Worm (Caenorhabditis elegans) whole organism, young adult: Measurements from ENCODE around the gene let-99.
A peak's percentile ranks its signal among the peaks of the same experiment; 100 is the strongest.

Experiments
- B0019.2 ChIP-seq: fragments of 200-800 bp; sonication (Bioruptor generic); conservative IDR thresholded peaks from 2 replicates; pipeline ENCODE4 v1.3.6; 2022; ENCODE audit warnings: missing genetic modification reagents, missing genetic modification characterization, missing compliant biosample characterization
- D2030.7 ChIP-seq: fragments of 200-800 bp; sonication (Bioruptor generic); IDR thresholded peaks from 2 replicates; pipeline ENCODE4 v1.3.6; 2022; ENCODE audit warnings: missing genetic modification reagents, missing genetic modification characterization, missing compliant biosample characterization
- F10E7.11 ChIP-seq: sonication (generic microtip); optimal IDR thresholded peaks from 2 replicates; lab custom pipeline; 2017; ENCODE audit warnings: mild to moderate bottlenecking, missing genetic modification characterization, moderate library complexity, missing compliant biosample characterization
- F23B12.7 ChIP-seq: sonication (generic microtip); optimal IDR thresholded peaks from 2 replicates; lab custom pipeline; 2017; ENCODE audit warnings: missing genetic modification characterization, mild to moderate bottlenecking, missing compliant biosample characterization, antibody characterized with exemption, moderate library complexity; ENCODE audit not compliant: insufficient read depth
- F33H1.4 ChIP-seq: fragments of 200-800 bp; sonication (Bioruptor generic); IDR thresholded peaks from 2 replicates; pipeline ENCODE4 v1.3.6; 2022; ENCODE audit warnings: missing genetic modification reagents, missing genetic modification characterization, missing compliant biosample characterization
- K11D2.4 ChIP-seq: fragments of 200-800 bp; sonication (Bioruptor generic); IDR thresholded peaks from 2 replicates; pipeline ENCODE4 v1.3.6; 2022; ENCODE audit warnings: missing genetic modification reagents, missing genetic modification characterization, missing compliant biosample characterization
- Y56A3A.18 ChIP-seq: fragments of 200-800 bp; sonication (Bioruptor generic); IDR thresholded peaks from 2 replicates; pipeline ENCODE4 v1.3.6; 2022; ENCODE audit warnings: missing genetic modification reagents, missing genetic modification characterization, missing compliant biosample characterization
- ZK185.1 ChIP-seq: sonication (generic microtip); optimal IDR thresholded peaks from 2 replicates; lab custom pipeline; 2016; ENCODE audit warnings: mild to moderate bottlenecking, missing genetic modification characterization, missing compliant biosample characterization; ENCODE audit not compliant: poor library complexity, severe bottlenecking
- aptf-3 ChIP-seq: fragments of 200-800 bp; sonication (Bioruptor generic); IDR thresholded peaks from 2 replicates; pipeline ENCODE4 v1.3.6; 2022; ENCODE audit warnings: missing genetic modification characterization, missing compliant biosample characterization
- atf-7 ChIP-seq: sonication (generic microtip); optimal IDR thresholded peaks from 2 replicates; lab custom pipeline; 2017; ENCODE audit warnings: mild to moderate bottlenecking, missing genetic modification characterization, missing compliant biosample characterization
- attf-3 ChIP-seq: fragments of 200-800 bp; sonication (Bioruptor generic); conservative IDR thresholded peaks from 2 replicates; pipeline ENCODE4 v1.3.6; 2022; ENCODE audit warnings: missing genetic modification reagents, missing genetic modification characterization, missing compliant biosample characterization
- attf-5 ChIP-seq: fragments of 200-800 bp; sonication (Bioruptor generic); optimal IDR thresholded peaks from 2 replicates; lab custom pipeline; 2018; ENCODE audit warnings: mild to moderate bottlenecking, missing genetic modification characterization, missing compliant biosample characterization
- cebp-1 ChIP-seq, 2 experiments: fragments of 200-800 bp in 1 of 2; sonication (Bioruptor generic) in 1 of 2; sonication (generic microtip) in 1 of 2; IDR thresholded peaks in 1 of 2; optimal IDR thresholded peaks in 1 of 2; 2 replicates each; pipeline versions ENCODE4 v1.3.6 to Lab custom; 2017 to 2022; ENCODE audit warnings: missing compliant biosample characterization in 2 of 2, missing genetic modification characterization in 2 of 2, mild to moderate bottlenecking in 1 of 2, missing genetic modification reagents in 1 of 2, moderate library complexity in 1 of 2
- ceh-40 ChIP-seq: fragments of 200-800 bp; sonication (Bioruptor generic); IDR thresholded peaks from 2 replicates; pipeline ENCODE4 v1.3.6; 2022; ENCODE audit warnings: missing genetic modification characterization, missing compliant biosample characterization
- ceh-91 ChIP-seq: fragments of 200-800 bp; sonication (Bioruptor generic); IDR thresholded peaks from 2 replicates; pipeline ENCODE4 v1.3.6; 2022; ENCODE audit warnings: missing genetic modification reagents, missing genetic modification characterization, missing compliant biosample characterization
- chd-7 ChIP-seq: sonication (generic microtip); optimal IDR thresholded peaks from 2 replicates; lab custom pipeline; 2016; ENCODE audit warnings: mild to moderate bottlenecking, missing genetic modification characterization, moderate library complexity, missing compliant biosample characterization
- ets-4 ChIP-seq: fragments of 200-800 bp; sonication (Bioruptor generic); optimal IDR thresholded peaks from 2 replicates; lab custom pipeline; 2018; ENCODE audit warnings: mild to moderate bottlenecking, missing genetic modification characterization, missing compliant biosample characterization
- hmg-1.2 ChIP-seq: fragments of 200-800 bp; sonication (Bioruptor generic); IDR thresholded peaks from 2 replicates; pipeline ENCODE4 v1.3.6; 2022; ENCODE audit warnings: missing genetic modification reagents, missing genetic modification characterization, missing compliant biosample characterization
- lin-26 ChIP-seq: fragments of 200-800 bp; sonication (Bioruptor generic); IDR thresholded peaks from 2 replicates; pipeline ENCODE4 v1.3.6; 2022; ENCODE audit warnings: missing genetic modification reagents, missing genetic modification characterization, missing compliant biosample characterization
- lsl-1 ChIP-seq: fragments of 200-800 bp; sonication (Bioruptor generic); optimal IDR thresholded peaks from 2 replicates; lab custom pipeline; 2018; ENCODE audit warnings: mild to moderate bottlenecking, missing genetic modification characterization, moderate library complexity, missing compliant biosample characterization
- madf-10 ChIP-seq: sonication (generic microtip); optimal IDR thresholded peaks from 2 replicates; lab custom pipeline; 2016; ENCODE audit warnings: mild to moderate bottlenecking, missing genetic modification characterization, missing compliant biosample characterization
- mcd-1 ChIP-seq: fragments of 200-800 bp; sonication (Bioruptor generic); IDR thresholded peaks from 2 replicates; pipeline ENCODE4 v1.3.6; 2022; ENCODE audit warnings: missing genetic modification reagents, missing genetic modification characterization, missing compliant biosample characterization
- mxl-1 ChIP-seq: sonication (generic microtip); optimal IDR thresholded peaks from 2 replicates; lab custom pipeline; 2016; ENCODE audit warnings: missing genetic modification characterization, missing compliant biosample characterization
- nfyb-1 ChIP-seq: fragments of 200-800 bp; sonication (Bioruptor generic); IDR thresholded peaks from 2 replicates; pipeline ENCODE4 v1.3.6; 2022; ENCODE audit warnings: missing genetic modification reagents, missing genetic modification characterization, missing compliant biosample characterization
- nhr-80 ChIP-seq: sonication (generic microtip); optimal IDR thresholded peaks from 2 replicates; lab custom pipeline; 2016; ENCODE audit warnings: missing genetic modification characterization, missing compliant biosample characterization
- nhr-90 ChIP-seq: sonication (generic microtip); optimal IDR thresholded peaks from 2 replicates; lab custom pipeline; 2016; ENCODE audit warnings: missing genotype, mild to moderate bottlenecking, missing genetic modification characterization, missing compliant biosample characterization
- rpc-1 ChIP-seq, 2 experiments: fragments of 150-350 bp in 1 of 2; sonication (generic microtip) in 1 of 2; optimal IDR thresholded peaks; 2 replicates each; lab custom pipeline; 2014 to 2018; ENCODE audit warnings: missing biosample characterization in 1 of 2, missing genetic modification characterization in 1 of 2, missing genetic modification reagents in 1 of 2, missing genotype in 1 of 2
- snpc-1.1 ChIP-seq: sonication (generic microtip); optimal IDR thresholded peaks from 2 replicates; lab custom pipeline; 2017; ENCODE audit warnings: missing genetic modification characterization, mild to moderate bottlenecking, missing compliant biosample characterization, antibody characterized with exemption, moderate library complexity, missing genotype, missing genetic modification reagents; ENCODE audit not compliant: insufficient read depth
- snpc-3.4 ChIP-seq: sonication (generic microtip); optimal IDR thresholded peaks from 2 replicates; lab custom pipeline; 2017; ENCODE audit warnings: missing genetic modification characterization, mild to moderate bottlenecking, missing compliant biosample characterization, antibody characterized with exemption, moderate library complexity, missing genotype, missing genetic modification reagents
- somi-1 ChIP-seq: fragments of 200-800 bp; sonication (Bioruptor generic); optimal IDR thresholded peaks from 2 replicates; lab custom pipeline; 2018; ENCODE audit warnings: mild to moderate bottlenecking, missing genetic modification characterization, missing compliant biosample characterization
- sptf-2 ChIP-seq: fragments of 200-800 bp; sonication (Bioruptor generic); optimal IDR thresholded peaks from 2 replicates; lab custom pipeline; 2018; ENCODE audit warnings: mild to moderate bottlenecking, missing genetic modification characterization, missing compliant biosample characterization
- unc-62 ChIP-seq: fragments of 150-350 bp; optimal IDR thresholded peaks from 2 replicates; lab custom pipeline; 2014; ENCODE audit warnings: missing biosample characterization, missing genetic modification reagents, missing genetic modification characterization
- zfh-2 ChIP-seq: fragments of 200-800 bp; sonication (Bioruptor generic); conservative IDR thresholded peaks from 2 replicates; pipeline ENCODE4 v1.3.6; 2022; ENCODE audit warnings: missing genetic modification reagents, missing genetic modification characterization, missing compliant biosample characterization
- ztf-25 ChIP-seq: fragments of 200-800 bp; sonication (Bioruptor generic); IDR thresholded peaks from 2 replicates; pipeline ENCODE4 v1.3.6; 2022; ENCODE audit warnings: missing genetic modification reagents, missing genetic modification characterization, missing compliant biosample characterization

let-99 gene

DNA sequence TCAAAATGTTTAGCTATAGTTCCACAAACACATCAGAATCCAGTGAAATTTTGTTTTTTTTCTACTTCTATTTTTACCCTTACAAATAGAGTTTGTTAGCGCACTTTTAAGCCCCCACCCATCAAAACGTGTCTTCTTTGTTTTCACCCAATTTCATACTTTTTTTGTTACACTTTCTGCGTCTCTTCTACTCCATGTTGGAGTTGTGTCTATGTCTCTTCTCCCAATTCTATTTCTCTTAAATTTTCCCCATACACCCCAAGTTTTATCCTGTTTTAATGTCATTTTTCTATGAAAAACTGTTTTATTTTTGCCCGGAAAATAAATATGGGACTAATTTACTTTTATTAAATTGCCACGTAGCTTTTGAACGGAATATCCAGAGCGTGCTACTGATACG is 22.2 kb upstream of the let-99 start:
- TF ChIP-seq nfyb-1 (GFP tag; lab: Robert Waterston, UW) (no peak), hmg-1.2 (GFP tag; lab: Robert Waterston, UW) (peak; percentile 64; the same call in 1 of the 2 replicates), B0019.2 (GFP tag; lab: Robert Waterston, UW) (no peak), zfh-2 (GFP tag; lab: Robert Waterston, UW) (no peak), ceh-40 (GFP tag; lab: Robert Waterston, UW) (no peak), ets-4 (GFP tag; lab: Kevin White, UChicago) (no peak), attf-3 (no peak), K11D2.4 (GFP tag; lab: Robert Waterston, UW) (no peak)

DNA sequence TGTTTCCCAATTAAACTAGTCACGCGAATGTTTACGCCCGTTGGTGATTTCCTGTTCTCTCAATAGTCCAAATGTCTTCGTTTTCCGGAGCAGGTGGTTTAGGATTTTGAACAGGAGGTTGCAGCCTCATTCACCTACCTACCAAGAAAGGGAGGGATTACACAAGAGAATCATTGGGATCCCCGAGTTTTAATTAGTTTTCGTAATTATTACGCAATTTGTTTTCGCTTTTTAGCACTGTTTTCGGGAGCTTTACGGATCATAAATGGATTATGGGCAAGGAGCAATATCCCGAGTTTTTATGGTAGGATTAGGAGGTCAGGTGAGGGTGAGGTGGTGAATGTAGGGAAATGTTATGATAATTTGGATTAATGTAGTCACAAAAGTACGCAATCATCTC is 21.7 kb upstream of the let-99 start:
- TF ChIP-seq nhr-90 (no peak), attf-5 (no peak), chd-7 (tag; lab: Kevin White, UChicago) (no peak), lsl-1 (no peak), madf-10 (tag; lab: Kevin White, UChicago) (no peak), ZK185.1 (tag; lab: Kevin White, UChicago) (no peak), somi-1 (GFP tag; lab: Kevin White, UChicago) (no peak), nhr-80 (no peak)

DNA sequence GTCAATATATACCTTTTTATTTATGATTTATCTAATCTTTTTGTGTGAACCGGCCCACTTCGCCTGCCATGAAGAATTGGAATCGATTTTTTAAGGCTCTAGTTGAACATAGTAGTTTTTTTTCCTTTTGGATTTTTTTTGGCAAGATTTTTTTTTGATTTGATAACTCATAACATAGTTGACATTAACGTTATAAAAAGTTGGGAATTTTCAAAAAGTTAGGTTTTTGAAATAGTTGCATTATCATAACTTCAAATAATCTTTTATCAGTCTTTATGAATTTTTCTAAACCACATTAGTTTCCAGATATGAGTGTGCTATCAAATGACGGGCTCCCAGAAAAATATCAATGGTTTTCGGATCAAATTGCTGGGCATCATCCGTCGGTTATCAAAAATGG is 19.8 kb upstream of the let-99 start, which contains the start of gene ipmk-1:
ipmk-1 (plus strand) TSS at position 301 of the 400 bp plus-strand sequence.
- TF ChIP-seq snpc-3.4, result no peak
- TF ChIP-seq lin-26 (GFP tag; lab: Robert Waterston, UW), result no peak
- TF ChIP-seq lsl-1, result no peak
- TF ChIP-seq rpc-1 (optimal IDR thresholded peaks at IDR 0.05; lab: Kevin White, UChicago), result no peak
- no peak for TF ChIP-seq rpc-1 (tag; optimal IDR thresholded peaks at IDR 0.05; lab: Kevin White, UChicago)

DNA sequence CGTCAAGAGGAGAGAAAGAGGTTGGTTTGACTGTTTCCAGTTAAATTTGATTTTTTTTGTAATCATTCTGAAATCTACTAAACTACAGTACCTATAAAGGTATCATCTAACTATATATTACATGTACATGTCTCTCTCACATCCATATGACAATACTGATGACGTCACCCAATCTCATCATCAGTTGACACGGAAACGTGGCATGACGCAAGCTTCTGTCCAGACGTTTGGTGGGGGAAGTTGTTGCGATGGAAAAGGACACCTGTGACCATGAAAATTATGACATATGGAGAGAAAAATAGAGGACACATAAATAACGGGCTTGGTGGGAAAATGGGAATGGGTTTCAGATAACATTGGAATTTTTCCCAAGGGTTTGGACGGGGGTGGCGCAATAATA is 18.6 kb upstream of the let-99 start:
- TF ChIP-seq ceh-91 (no peak), F10E7.11 (no peak), mcd-1 (GFP tag; lab: Robert Waterston, UW) (no peak), Y56A3A.18 (GFP tag; lab: Robert Waterston, UW) (no peak), snpc-3.4 (no peak), attf-3 (no peak), aptf-3 (GFP tag; lab: Robert Waterston, UW) (no peak), cebp-1 (GFP tag; IDR thresholded peaks at IDR 0.05; lab: Robert Waterston, UW) (no peak), cebp-1 (tag; optimal IDR thresholded peaks at IDR 0.05; lab: Kevin White, UChicago) (no peak), F23B12.7 (no peak), mxl-1 (no peak), D2030.7 (GFP tag; lab: Robert Waterston, UW) (no peak), sptf-2 (no peak), F33H1.4 (GFP tag; lab: Robert Waterston, UW) (no peak), atf-7 (tag; lab: Kevin White, UChicago) (no peak), chd-7 (tag; lab: Kevin White, UChicago) (no peak), snpc-1.1 (no peak), ztf-25 (GFP tag; lab: Robert Waterston, UW) (no peak), unc-62 (GFP tag; lab: Kevin White, UChicago) (no peak)
